Fruit fly (Drosophila melanogaster): ENCODE results near the gene CG11134.
A peak's percentile ranks its signal among the peaks of the same experiment; 100 is the strongest.

CG11134 gene

dm6 chrX:13748906-13749872 lies 11.4 kb downstream of the CG11134 start:
- TF ChIP-seq row (GFP tag; IDR thresholded peaks at IDR 0.05) (peak; percentile 82), Sox102F (GFP tag; optimal IDR thresholded peaks at IDR 0.05) (peak; percentile 69), CG33213 (GFP tag; optimal IDR thresholded peaks at IDR 0.05) (no peak), CG1529 (GFP tag; optimal IDR thresholded peaks at IDR 0.05) (no peak), Myb (GFP tag; optimal IDR thresholded peaks at IDR 0.05) (peak; percentile 7), CG14050 (GFP tag; IDR thresholded peaks at IDR 0.05) (peak; percentile 58; the same call in 2 of the 3 replicates), Blimp-1 (GFP tag; optimal IDR thresholded peaks at IDR 0.05) (peak; percentile 51), exex (tag; optimal IDR thresholded peaks at IDR 0.05) (peak; percentile 39), grn (GFP tag; optimal IDR thresholded peaks at IDR 0.05) (no peak), Taf1 (GFP tag; IDR thresholded peaks at IDR 0.05) (peak; percentile 41; the same call in 1 of the 2 replicates), TFAM (GFP tag; optimal IDR thresholded peaks at IDR 0.05) (no peak), Hand (GFP tag; optimal IDR thresholded peaks at IDR 0.05) (peak; percentile 55), CG9437 (GFP tag; optimal IDR thresholded peaks at IDR 0.05) (peak; percentile 72), Ssrp (tag; optimal IDR thresholded peaks at IDR 0.05) (peak; percentile 39), CG11247 (GFP tag; IDR thresholded peaks at IDR 0.05) (peak; percentile 71; the same call in 1 of the 2 replicates), CG10959 (GFP tag; IDR thresholded peaks at IDR 0.05) (no peak), gem (tag; optimal IDR thresholded peaks at IDR 0.05) (peak; percentile 87), CG10209 (GFP tag; optimal IDR thresholded peaks at IDR 0.05) (peak; percentile 69), Ptx1 (GFP tag; IDR thresholded peaks at IDR 0.05) (peak; percentile 82), CG5953 (GFP tag; IDR thresholded peaks at IDR 0.05) (no peak), CG9797 (GFP tag; optimal IDR thresholded peaks at IDR 0.05) (no peak), CG1602 (GFP tag; optimal IDR thresholded peaks at IDR 0.05) (peak; percentile 44), CG32532 (GFP tag; IDR thresholded peaks at IDR 0.05) (peak; percentile 87), gt (GFP tag; IDR thresholded peaks at IDR 0.05) (no peak), CG10147 (GFP tag; optimal IDR thresholded peaks at IDR 0.05) (peak; percentile 83), CG6813 (GFP tag; optimal IDR thresholded peaks at IDR 0.05) (peak; percentile 63), Dbx (GFP tag; IDR thresholded peaks at IDR 0.05) (peak; percentile 80), ap (GFP tag; IDR thresholded peaks at IDR 0.05) (peak; percentile 68), sr (GFP tag; IDR thresholded peaks at IDR 0.05) (no peak), Side (GFP tag; optimal IDR thresholded peaks at IDR 0.05) (no peak), Drgx (GFP tag; IDR thresholded peaks at IDR 0.05) (peak; percentile 34), CG1647 (GFP tag; optimal IDR thresholded peaks at IDR 0.05) (no peak), lmd (GFP tag; IDR thresholded peaks at IDR 0.05) (peak; percentile 80), rib (GFP tag; IDR thresholded peaks at IDR 0.05) (peak; percentile 59), tna (GFP tag; IDR thresholded peaks at IDR 0.05; ENCODE audit: partially characterized antibody) (no peak), Xbp1 (GFP tag; optimal IDR thresholded peaks at IDR 0.05) (peak; percentile 42), sens-2 (GFP tag; IDR thresholded peaks at IDR 0.05) (no peak), CG13775 (GFP tag; optimal IDR thresholded peaks at IDR 0.05) (peak; percentile 55), z (GFP tag; IDR thresholded peaks at IDR 0.05) (no peak), YL-1 (GFP tag; optimal IDR thresholded peaks at IDR 0.05) (no peak), Sox100B (GFP tag; optimal IDR thresholded peaks at IDR 0.05) (peak; percentile 69), CG34422 (GFP tag; IDR thresholded peaks at IDR 0.05) (peak; percentile 71; the same call in 1 of the 3 replicates), CG6654 (GFP tag; optimal IDR thresholded peaks at IDR 0.05) (no peak), NC2β (GFP tag; optimal IDR thresholded peaks at IDR 0.05) (no peak), CG34224 (GFP tag; IDR thresholded peaks at IDR 0.05; ENCODE audit: partially characterized antibody) (no peak), CG2120 (GFP tag; optimal IDR thresholded peaks at IDR 0.05) (peak; percentile 80), run (tag; optimal IDR thresholded peaks at IDR 0.05) (peak; percentile 43), jumu (GFP tag; optimal IDR thresholded peaks at IDR 0.05) (no peak), CG10431 (GFP tag; optimal IDR thresholded peaks at IDR 0.05) (no peak)

Measured in whole organism, embryonic.